Fruit fly (Drosophila melanogaster) whole organism, wandering third instar larva: Measurements from ENCODE around the gene TM9SF3.

Experiments
- CG9705 ChIP-seq: fragments of 200-800 bp; sonication (Bioruptor generic); optimal IDR thresholded peaks from 2 replicates; lab custom pipeline; 2018; ENCODE audit warnings: missing biosample characterization, mild to moderate bottlenecking, missing genetic modification characterization
- Dfd ChIP-seq: fragments of >200 bp; optimal IDR thresholded peaks from 2 replicates; lab custom pipeline; 2017; ENCODE audit warnings: missing biosample characterization, missing genetic modification characterization
- Dif ChIP-seq: fragments of 200-275, 200-300 bp; sonication (Bioruptor generic); optimal IDR thresholded peaks from 2 replicates; lab custom pipeline; 2018; ENCODE audit warnings: missing biosample characterization, missing genetic modification characterization; ENCODE audit not compliant: partially characterized antibody
- Hnf4 ChIP-seq: fragments of 200-800 bp; sonication (Bioruptor generic); optimal IDR thresholded peaks from 2 replicates; lab custom pipeline; 2016; ENCODE audit warnings: missing biosample characterization, mild to moderate bottlenecking, missing genetic modification characterization
- Vsx2 ChIP-seq: fragments of 200-300, 225-300 bp; sonication (Bioruptor generic); optimal IDR thresholded peaks from 2 replicates; lab custom pipeline; 2018; ENCODE audit warnings: missing biosample characterization, missing genetic modification characterization; ENCODE audit not compliant: partially characterized antibody
- brk ChIP-seq: fragments of 200-800 bp; sonication (Bioruptor generic); optimal IDR thresholded peaks from 2 replicates; lab custom pipeline; 2016; ENCODE audit warnings: missing biosample characterization, mild to moderate bottlenecking, missing genetic modification characterization
- foxo ChIP-seq, 2 experiments: fragments of 200-800 bp; sonication (Bioruptor generic); optimal IDR thresholded peaks; 2 replicates in 1 of 2; 3 replicates in 1 of 2; lab custom pipeline; 2016 to 2017; ENCODE audit warnings: missing biosample characterization in 2 of 2, missing genetic modification characterization in 2 of 2
- fru ChIP-seq: fragments of 200-800 bp; sonication (Bioruptor generic); optimal IDR thresholded peaks from 3 replicates; lab custom pipeline; 2016; ENCODE audit warnings: missing biosample characterization, mild to moderate bottlenecking, missing genetic modification characterization
- sv ChIP-seq: fragments of 200-800 bp; sonication (Bioruptor generic); optimal IDR thresholded peaks from 3 replicates; lab custom pipeline; 2016; ENCODE audit warnings: missing biosample characterization, missing genetic modification characterization
- tai ChIP-seq: sonication (Bioruptor generic); optimal IDR thresholded peaks from 2 replicates; lab custom pipeline; 2016; ENCODE audit warnings: missing biosample characterization, missing genetic modification characterization

dm6 chr3L:5621908-5622307 is 18.1 kb upstream of the TM9SF3 start:
- TF ChIP-seq Vsx2 (GFP tag; lab: Kevin White, UChicago) (no peak), Hnf4 (GFP tag; lab: Kevin White, UChicago) (no peak), Dfd (no peak), fru (peak; percentile 10), CG9705 (no peak), tai (GFP tag; lab: Kevin White, UChicago) (peak; percentile 69), brk (no peak), foxo (GFP tag; optimal IDR thresholded peaks at IDR 0.05; lab: Kevin White, UChicago) (no peak), Dif (GFP tag; lab: Kevin White, UChicago) (no peak), sv (no peak)
